Fruit fly (Drosophila melanogaster): ENCODE measurements around the gene Agpat4.

- TF ChIP-seq CG5204 (GFP tag; optimal IDR thresholded peaks at IDR 0.05) (no peak), bab1 (GFP tag; optimal IDR thresholded peaks at IDR 0.05) (no peak), Hr96 (GFP tag; optimal IDR thresholded peaks at IDR 0.05) (no peak)
Observed at dm6 chr3L:16337739-16338138, 43.6 kb downstream of the Agpat4 start.

Measured in whole organism, adult.